Fruit fly (Drosophila melanogaster) whole organism, embryonic: ENCODE measurements around the gene CG7579.
A peak's percentile ranks its signal among the peaks of the same experiment; 100 is the strongest.

ENCODE experiments used
- Awh ChIP-seq: fragments of 200-800 bp; sonication (Bioruptor generic); IDR thresholded peaks from 2 replicates; pipeline ENCODE4, ENCODE4 v1.3.6; 2022; ENCODE audit warnings: missing biosample characterization, missing genetic modification characterization
- Bteb2 ChIP-seq: fragments of 200-800 bp; sonication (Bioruptor generic); optimal IDR thresholded peaks from 2 replicates; lab custom pipeline; 2016; ENCODE audit warnings: missing biosample characterization, missing genetic modification characterization
- CG10147 ChIP-seq: fragments of 200-800 bp; sonication (Bioruptor generic); optimal IDR thresholded peaks from 2 replicates; lab custom pipeline; 2019; ENCODE audit warnings: missing biosample characterization, mild to moderate bottlenecking, missing genetic modification characterization, moderate library complexity
- CG10431 ChIP-seq: fragments of 200-800 bp; sonication (Bioruptor generic); optimal IDR thresholded peaks from 3 replicates; lab custom pipeline; 2018; ENCODE audit warnings: missing biosample characterization, mild to moderate bottlenecking, missing genetic modification characterization
- CG11696 ChIP-seq: fragments of 200-800 bp; sonication (Bioruptor generic); IDR thresholded peaks from 2 replicates; pipeline ENCODE4 v1.3.6; 2022; ENCODE audit warnings: missing biosample characterization, missing genetic modification characterization
- CG15073 ChIP-seq: fragments of 200-800 bp; sonication (Bioruptor generic); optimal IDR thresholded peaks from 2 replicates; lab custom pipeline; 2016; ENCODE audit warnings: missing biosample characterization, missing genetic modification characterization
- CG1647 ChIP-seq: fragments of 200-800 bp; sonication (Bioruptor generic); optimal IDR thresholded peaks from 3 replicates; lab custom pipeline; 2016; ENCODE audit warnings: missing biosample characterization, missing genetic modification characterization
- CG16779 ChIP-seq: fragments of 200-800 bp; sonication (Bioruptor generic); IDR thresholded peaks from 2 replicates; pipeline ENCODE4 v1.3.6; 2022; ENCODE audit warnings: missing biosample characterization, missing genetic modification characterization
- CG18011 ChIP-seq: fragments of 200-800 bp; sonication (Bioruptor generic); optimal IDR thresholded peaks from 2 replicates; lab custom pipeline; 2017; ENCODE audit warnings: missing biosample characterization, missing genetic modification characterization, mild to moderate bottlenecking, moderate library complexity, missing genotype
- CG18764 ChIP-seq: fragments of 200-800 bp; sonication (Bioruptor generic); optimal IDR thresholded peaks from 3 replicates; lab custom pipeline; 2016; ENCODE audit warnings: missing biosample characterization, missing genetic modification characterization
- CG2199 ChIP-seq: fragments of 200-800 bp; sonication (Bioruptor generic); IDR thresholded peaks from 3 replicates; pipeline ENCODE4 v1.3.6; 2022; ENCODE audit warnings: missing biosample characterization, missing genetic modification characterization
- CG3281 ChIP-seq: fragments of 200-800 bp; sonication (Bioruptor generic); optimal IDR thresholded peaks from 3 replicates; lab custom pipeline; 2017; ENCODE audit warnings: missing biosample characterization, mild to moderate bottlenecking, missing genetic modification characterization
- CG4617 ChIP-seq: fragments of 200-800 bp; sonication (Bioruptor generic); optimal IDR thresholded peaks from 3 replicates; lab custom pipeline; 2016; ENCODE audit warnings: missing biosample characterization, missing genetic modification characterization, borderline replicate concordance
- CG5245 ChIP-seq: fragments of 200-800 bp; sonication (Bioruptor generic); optimal IDR thresholded peaks from 3 replicates; lab custom pipeline; 2016; ENCODE audit warnings: missing biosample characterization, missing genetic modification characterization
- CG6175 ChIP-seq: fragments of 200-800 bp; sonication (Bioruptor generic); IDR thresholded peaks from 3 replicates; pipeline ENCODE4 v1.3.6; 2022; ENCODE audit warnings: missing biosample characterization, missing genetic modification characterization
- CG6254 ChIP-seq: fragments of 200-800 bp; sonication (Bioruptor generic); optimal IDR thresholded peaks from 3 replicates; lab custom pipeline; 2017; ENCODE audit warnings: mild to moderate bottlenecking, missing biosample characterization, missing genetic modification reagents, missing genetic modification characterization
- CG7963 ChIP-seq: fragments of 200-800 bp; sonication (Bioruptor generic); IDR thresholded peaks from 3 replicates; pipeline ENCODE4 v1.3.6; 2022; ENCODE audit warnings: missing biosample characterization, missing genetic modification characterization; ENCODE audit not compliant: partially characterized antibody
- CG7987 ChIP-seq: fragments of 200-800 bp; sonication (Bioruptor generic); optimal IDR thresholded peaks from 2 replicates; lab custom pipeline; 2018; ENCODE audit warnings: missing biosample characterization, mild to moderate bottlenecking, missing genetic modification characterization, moderate library complexity
- CG8478 ChIP-seq: fragments of >200 bp; optimal IDR thresholded peaks from 2 replicates; lab custom pipeline; 2018
- CTCF ChIP-seq: fragments of 200-800 bp; sonication (Bioruptor generic); optimal IDR thresholded peaks from 2 replicates; lab custom pipeline; 2017; ENCODE audit warnings: missing biosample characterization, mild to moderate bottlenecking, missing genetic modification characterization, moderate library complexity
- Camta ChIP-seq: fragments of 200-800 bp; sonication (Bioruptor generic); optimal IDR thresholded peaks from 2 replicates; lab custom pipeline; 2016; ENCODE audit warnings: missing biosample characterization, missing genetic modification characterization
- Ets65A ChIP-seq: fragments of 200-800 bp; sonication (Bioruptor generic); peaks from one replicate; lab custom pipeline; 2016; ENCODE audit warnings: missing biosample characterization, missing genetic modification characterization
- HHEX ChIP-seq: fragments of 200-800 bp; sonication (Bioruptor generic); optimal IDR thresholded peaks from 3 replicates; lab custom pipeline; 2017; ENCODE audit warnings: missing biosample characterization, mild to moderate bottlenecking, missing genetic modification characterization, missing genetic modification reagents
- MESR4 ChIP-seq: fragments of 200-800 bp; sonication (Bioruptor generic); optimal IDR thresholded peaks from 2 replicates; lab custom pipeline; 2018; ENCODE audit warnings: missing biosample characterization, mild to moderate bottlenecking, missing genetic modification characterization, moderate library complexity
- Mad ChIP-seq: fragments of 200-800 bp; sonication (Bioruptor generic); optimal IDR thresholded peaks from 2 replicates; lab custom pipeline; 2016; ENCODE audit warnings: missing biosample characterization, missing genetic modification characterization
- Med ChIP-seq: fragments of 200-800 bp; sonication (Bioruptor generic); peaks from one replicate; lab custom pipeline; 2016; ENCODE audit warnings: missing biosample characterization, missing genetic modification characterization, mild to moderate bottlenecking, inconsistent platforms, moderate library complexity
- Spps ChIP-seq: fragments of 200-800 bp; sonication (Bioruptor generic); optimal IDR thresholded peaks from 2 replicates; lab custom pipeline; 2018; ENCODE audit warnings: missing biosample characterization, mild to moderate bottlenecking, missing genetic modification characterization
- Taf1 ChIP-seq: fragments of 200-800 bp; sonication (Bioruptor generic); IDR thresholded peaks from 2 replicates; pipeline ENCODE4 v1.3.6; 2022; ENCODE audit warnings: missing biosample characterization, missing genetic modification characterization
- YL-1 ChIP-seq: fragments of 200-800 bp; sonication (Bioruptor generic); optimal IDR thresholded peaks from 3 replicates; lab custom pipeline; 2017; ENCODE audit warnings: missing biosample characterization, mild to moderate bottlenecking, missing genetic modification characterization
- abd-A ChIP-seq: fragments of 200-800 bp; sonication (Bioruptor generic); optimal IDR thresholded peaks from 3 replicates; lab custom pipeline; 2019; ENCODE audit warnings: missing biosample characterization, mild to moderate bottlenecking, missing genetic modification characterization, moderate library complexity
- chinmo ChIP-seq: fragments of 200-800 bp; sonication (Bioruptor generic); IDR thresholded peaks from 4 replicates; pipeline ENCODE4 v1.3.6; 2022; ENCODE audit warnings: missing biosample characterization, missing genetic modification characterization; ENCODE audit not compliant: partially characterized antibody
- crc ChIP-seq: fragments of 200-800 bp; sonication (Bioruptor generic); optimal IDR thresholded peaks from 2 replicates; lab custom pipeline; 2016; ENCODE audit warnings: missing biosample characterization, missing genetic modification characterization
- dm ChIP-seq: fragments of 200-800 bp; sonication (Bioruptor generic); optimal IDR thresholded peaks from 3 replicates; lab custom pipeline; 2016; ENCODE audit warnings: missing biosample characterization, missing genetic modification characterization
- eve ChIP-seq, 2 experiments: fragments of >200 bp; optimal IDR thresholded peaks; 2 replicates each; lab custom pipeline; 2017; ENCODE audit warnings: missing biosample characterization in 2 of 2, missing genetic modification characterization in 2 of 2
- grau ChIP-seq: fragments of 200-800 bp; optimal IDR thresholded peaks from 3 replicates; lab custom pipeline; 2019; ENCODE audit warnings: missing biosample characterization, mild to moderate bottlenecking, missing genetic modification characterization, moderate library complexity
- gsb-n ChIP-seq: fragments of 200-800 bp; sonication (Bioruptor generic); optimal IDR thresholded peaks from 3 replicates; lab custom pipeline; 2018; ENCODE audit warnings: missing biosample characterization, mild to moderate bottlenecking, missing genetic modification characterization
- maf-S ChIP-seq: fragments of 200-800 bp; sonication (Bioruptor generic); optimal IDR thresholded peaks from 2 replicates; lab custom pipeline; 2016; ENCODE audit warnings: missing biosample characterization, missing genetic modification characterization
- mld ChIP-seq: fragments of 200-800 bp; sonication (Bioruptor generic); IDR thresholded peaks from 3 replicates; pipeline ENCODE4 v1.3.6; 2022; ENCODE audit warnings: missing biosample characterization, missing genetic modification characterization; ENCODE audit not compliant: partially characterized antibody
- nerfin-2 ChIP-seq: fragments of 200-800 bp; sonication (Bioruptor generic); IDR thresholded peaks from 2 replicates; pipeline ENCODE4 v1.3.6; 2022; ENCODE audit warnings: missing biosample characterization, missing genetic modification characterization; ENCODE audit not compliant: partially characterized antibody
- oc ChIP-seq: fragments of 200-800 bp; sonication (Bioruptor generic); optimal IDR thresholded peaks from 2 replicates; lab custom pipeline; 2018; ENCODE audit warnings: missing biosample characterization, mild to moderate bottlenecking, missing genetic modification characterization, moderate library complexity
- otp ChIP-seq: fragments of 200-800 bp; sonication (Bioruptor generic); IDR thresholded peaks from 3 replicates; pipeline ENCODE4, ENCODE4 v1.3.6; 2022; ENCODE audit warnings: missing biosample characterization, missing genetic modification characterization
- run ChIP-seq: fragments of 200-800 bp; sonication (Bioruptor generic); optimal IDR thresholded peaks from 3 replicates; lab custom pipeline; 2018; ENCODE audit warnings: missing biosample characterization, mild to moderate bottlenecking, missing genetic modification characterization
- salm ChIP-seq: fragments of 200-800 bp; sonication (Bioruptor generic); optimal IDR thresholded peaks from 2 replicates; lab custom pipeline; 2018; ENCODE audit warnings: missing biosample characterization, mild to moderate bottlenecking, missing genetic modification characterization
- sens ChIP-seq: fragments of 200-800 bp; sonication (Bioruptor generic); peaks from one replicate; lab custom pipeline; 2016; ENCODE audit warnings: missing biosample characterization, missing genetic modification characterization
- seq ChIP-seq: fragments of 200-800 bp; sonication (Bioruptor generic); IDR thresholded peaks from 2 replicates; pipeline ENCODE4 v1.3.6; 2022; ENCODE audit warnings: missing biosample characterization, missing genetic modification characterization
- slbo ChIP-seq: fragments of 200-800 bp; sonication (Bioruptor generic); IDR thresholded peaks from 2 replicates; pipeline ENCODE4 v1.3.6; 2022; ENCODE audit warnings: missing biosample characterization, missing genetic modification characterization
- sna ChIP-seq: fragments of 200-800 bp; sonication (Bioruptor generic); IDR thresholded peaks from 2 replicates; pipeline ENCODE4 v1.3.6; 2022; ENCODE audit warnings: missing biosample characterization, missing genetic modification characterization; ENCODE audit not compliant: partially characterized antibody
- tio ChIP-seq: fragments of 200-800 bp; sonication (Bioruptor generic); optimal IDR thresholded peaks from 2 replicates; lab custom pipeline; 2017; ENCODE audit warnings: missing biosample characterization, missing genetic modification characterization, inconsistent platforms
- ttk ChIP-seq: fragments of 200-800 bp; sonication (Bioruptor generic); IDR thresholded peaks from 2 replicates; pipeline ENCODE4 v2.1.2; 2022; ENCODE audit warnings: missing biosample characterization, missing genetic modification characterization

Gene CG7579

dm6 chr3L:15699626-15700337 lies 16.5 kb upstream of the CG7579 start, which contains the start of gene comm2 (continued):
- TF ChIP-seq YL-1 (no peak), run (tag; lab: Kevin White, UChicago) (no peak), maf-S (no peak), eve (GFP tag; optimal IDR thresholded peaks at IDR 0.05; lab: Kevin White, UChicago) (no peak), Bteb2 (no peak)

DNA sequence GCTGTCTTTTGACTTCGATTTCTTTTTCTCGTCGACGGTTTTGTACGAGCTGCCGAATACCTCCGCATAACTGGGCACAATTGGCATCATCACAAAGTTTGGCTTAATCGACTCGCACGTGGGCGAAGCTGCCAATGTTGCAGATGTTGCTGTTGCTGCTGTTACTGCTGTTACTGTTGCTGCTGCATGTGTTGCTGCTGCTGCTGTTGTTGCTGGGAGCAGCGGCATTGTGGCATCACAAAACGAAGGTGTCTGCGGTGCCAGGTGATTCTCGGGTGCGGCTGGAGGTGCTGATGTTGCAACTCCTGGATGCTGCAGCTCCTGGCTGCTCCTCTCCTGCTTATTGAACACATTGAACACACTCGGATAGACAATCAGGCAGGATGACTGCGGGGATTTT lies 14.7 kb upstream of the CG7579 start:
- TF ChIP-seq chinmo (0 out of 4 replicates have a peak, but pooled peaks have one; percentile 9), tio (GFP tag; lab: Kevin White, UChicago) (no peak), CG10431 (GFP tag; lab: Kevin White, UChicago) (no peak), Med (GFP tag; lab: Kevin White, UChicago) (peak; percentile 26), CG2199 (GFP tag; lab: Robert Waterston, UW) (no peak), slbo (GFP tag; lab: Robert Waterston, UW) (0 out of 2 replicates have a peak, but pooled peaks have one; percentile 13), Ets65A (GFP tag; lab: Kevin White, UChicago) (peak; percentile 66), seq (GFP tag; lab: Robert Waterston, UW) (no peak), MESR4 (GFP tag; lab: Kevin White, UChicago) (no peak)
- TF ChIP-seq, all 482 proteins: peak for 4

- TF ChIP-seq CG11696 (no peak), CG18764 (GFP tag; lab: Kevin White, UChicago) (no peak), mld (no peak), CG5245 (GFP tag; lab: Kevin White, UChicago) (no peak), CG10147 (GFP tag; lab: Kevin White, UChicago) (no peak), HHEX (no peak), CG3281 (GFP tag; lab: Kevin White, UChicago) (no peak), crc (GFP tag; lab: Kevin White, UChicago) (no peak), ttk (GFP tag; lab: Robert Waterston, UW) (no peak), grau (tag; lab: Kevin White, UChicago) (no peak), Awh (GFP tag; lab: Robert Waterston, UW) (peak; percentile 95), CG6175 (GFP tag; lab: Robert Waterston, UW) (no peak), slbo (GFP tag; lab: Robert Waterston, UW) (no peak), sens (GFP tag; lab: Kevin White, UChicago) (peak; percentile 37), Mad (GFP tag; lab: Kevin White, UChicago) (no peak), CG1647 (GFP tag; lab: Kevin White, UChicago) (no peak), CG8478 (lab: Kevin White, UChicago) (no peak), CG6254 (GFP tag; lab: Kevin White, UChicago) (no peak), CG15073 (GFP tag; lab: Kevin White, UChicago) (no peak), otp (0 out of 3 replicates have a peak, but pooled peaks have one; percentile 42), nerfin-2 (GFP tag; lab: Robert Waterston, UW) (no peak), Taf1 (no peak), CG4617 (no peak), CTCF (GFP tag; lab: Kevin White, UChicago) (no peak), Spps (tag; lab: Kevin White, UChicago) (no peak), CG16779 (no peak), abd-A (tag; lab: Kevin White, UChicago) (peak; percentile 85), dm (no peak), CG18011 (GFP tag; lab: Kevin White, UChicago) (no peak), oc (tag; lab: Kevin White, UChicago) (peak; percentile 80), Camta (GFP tag; lab: Kevin White, UChicago) (no peak), gsb-n (tag; lab: Kevin White, UChicago) (peak; percentile 55), CG7963 (no peak), sna (GFP tag; lab: Robert Waterston, UW) (no peak), salm (tag; lab: Kevin White, UChicago) (no peak), CG7987 (GFP tag; lab: Kevin White, UChicago) (no peak)
Measured at dm6 chr3L:15695195-15695594, 11.9 kb upstream of the CG7579 start.
